Worm (Caenorhabditis elegans) whole organism, early embryonic: ENCODE measurements around the gene K10H10.10.

Source experiments
- B0310.2 ChIP-seq: sonication (generic microtip); optimal IDR thresholded peaks from 2 replicates; lab custom pipeline; 2016; ENCODE audit warnings: mild to moderate bottlenecking, missing genetic modification characterization, missing compliant biosample characterization
- F13C5.2 ChIP-seq: sonication (generic microtip); optimal IDR thresholded peaks from 2 replicates; lab custom pipeline; 2017; ENCODE audit warnings: mild to moderate bottlenecking, missing genetic modification characterization, inconsistent platforms, missing compliant biosample characterization
- aly-1 ChIP-seq: sonication (generic microtip); optimal IDR thresholded peaks from 2 replicates; lab custom pipeline; 2016; ENCODE audit warnings: missing genetic modification characterization, missing compliant biosample characterization
- ama-1 ChIP-seq: fragments of 150-350 bp; optimal IDR thresholded peaks from 2 replicates; lab custom pipeline; 2014
- ceh-13 ChIP-seq: fragments of 200-800 bp; sonication (Bioruptor generic); optimal IDR thresholded peaks from 2 replicates; lab custom pipeline; 2018; ENCODE audit warnings: mild to moderate bottlenecking, missing genetic modification characterization, missing compliant biosample characterization
- flt-1 ChIP-seq: fragments of 200-800 bp; sonication (Bioruptor generic); IDR thresholded peaks from 2 replicates; pipeline ENCODE4 v1.3.6; 2022; ENCODE audit warnings: missing genetic modification characterization, missing compliant biosample characterization
- hmg-4 ChIP-seq: fragments of 200-800 bp; sonication (Bioruptor generic); optimal IDR thresholded peaks from 2 replicates; lab custom pipeline; 2018; ENCODE audit warnings: mild to moderate bottlenecking, missing genetic modification characterization, missing compliant biosample characterization
- pes-1 ChIP-seq: fragments of 200-800 bp; sonication (Bioruptor generic); IDR thresholded peaks from 2 replicates; pipeline ENCODE4 v1.3.6; 2022; ENCODE audit warnings: missing genetic modification reagents, missing genetic modification characterization, missing compliant biosample characterization

ce11 chrII:14506245-14506644 lies 1.3 kb upstream of the K10H10.10 start, which contains the start of gene K10H10.12:
- TF ChIP-seq aly-1 (no peak), flt-1 (no peak), ama-1 (lab: Kevin White, UChicago) (no peak), B0310.2 (tag; lab: Kevin White, UChicago) (no peak), ceh-13 (GFP tag; lab: Kevin White, UChicago) (no peak), F13C5.2 (no peak), pes-1 (GFP tag; lab: Robert Waterston, UW) (no peak), hmg-4 (GFP tag; lab: Kevin White, UChicago) (no peak)
